Fruit fly (Drosophila melanogaster) S2 (cell line): ENCODE results near the gene Gclc.

ENCODE experiments used
- CG8478 ChIP-seq: fragments of >200 bp; optimal IDR thresholded peaks from 2 replicates; lab custom pipeline; 2018
- CTCF ChIP-seq, 2 experiments: fragments of >200 bp; optimal IDR thresholded peaks; 2 replicates each; lab custom pipeline; 2018

dm6 chrX:8062180-8062480 lies 53.8 kb downstream of the Gclc start:
- TF ChIP-seq CG8478 (no peak), CTCF (optimal IDR thresholded peaks at IDR 0.05; lab: Kevin White, UChicago) (no peak)
